Worm (Caenorhabditis elegans): ENCODE data around the gene col-158.

DNA sequence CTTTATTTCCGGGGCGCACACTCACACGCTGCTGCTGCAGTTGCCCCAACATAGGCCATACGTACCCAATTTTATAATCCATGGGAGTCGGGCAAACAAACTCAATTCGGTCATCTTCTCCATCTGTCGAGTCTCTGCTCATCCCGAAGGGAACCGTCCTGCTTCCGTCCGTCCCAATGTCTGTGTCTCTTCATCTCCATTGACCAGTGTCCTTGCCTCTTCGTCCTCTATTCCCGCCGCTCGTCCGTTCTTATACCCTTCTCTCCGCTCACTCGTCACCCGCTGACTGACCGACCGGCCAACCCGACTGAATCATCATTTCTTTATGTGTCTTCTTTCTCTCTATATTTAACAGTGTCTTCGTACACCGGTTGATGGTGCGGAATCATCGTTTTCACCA lies 15.4 kb downstream of the col-158 start:
- TF ChIP-seq npax-4 (tag; optimal IDR thresholded peaks at IDR 0.05) (no peak), pax-1 (tag; optimal IDR thresholded peaks at IDR 0.05) (no peak)

Data from whole organism, late embryonic.